Worm (Caenorhabditis elegans) whole organism, mixed stage, embryonic: ENCODE results near the gene F43C11.10.

Experiments used
- M03D4.4 ChIP-seq: sonication (generic microtip); optimal IDR thresholded peaks from 2 replicates; lab custom pipeline; 2017; ENCODE audit warnings: mild to moderate bottlenecking, missing genetic modification characterization, missing compliant biosample characterization
- bed-3 ChIP-seq: fragments of 200-800 bp; sonication (Bioruptor generic); optimal IDR thresholded peaks from 3 replicates; lab custom pipeline; 2018; ENCODE audit warnings: mild to moderate bottlenecking, missing genetic modification characterization, moderate library complexity, missing compliant biosample characterization
- ceh-39 ChIP-seq: fragments of 150-350 bp; optimal IDR thresholded peaks from 2 replicates; lab custom pipeline; 2014; ENCODE audit warnings: missing biosample characterization, missing genetic modification characterization
- ceh-43 ChIP-seq: fragments of 200-800 bp; sonication (Bioruptor generic); optimal IDR thresholded peaks from 2 replicates; lab custom pipeline; 2018; ENCODE audit warnings: mild to moderate bottlenecking, missing genetic modification characterization, moderate library complexity, missing compliant biosample characterization
- ceh-83 ChIP-seq: fragments of 200-800 bp; sonication (Bioruptor generic); optimal IDR thresholded peaks from 2 replicates; lab custom pipeline; 2018; ENCODE audit warnings: mild to moderate bottlenecking, missing genetic modification characterization, missing compliant biosample characterization
- cnd-1 ChIP-seq: fragments of 200-800 bp; sonication (Bioruptor generic); optimal IDR thresholded peaks from 2 replicates; lab custom pipeline; 2018; ENCODE audit warnings: mild to moderate bottlenecking, missing genetic modification characterization, missing compliant biosample characterization
- drap-1 ChIP-seq: fragments of 200-800 bp; sonication (Bioruptor generic); optimal IDR thresholded peaks from 3 replicates; lab custom pipeline; 2018; ENCODE audit warnings: mild to moderate bottlenecking, missing genetic modification characterization, missing compliant biosample characterization
- elt-1 ChIP-seq: sonication (generic microtip); optimal IDR thresholded peaks from 2 replicates; lab custom pipeline; 2017; ENCODE audit warnings: missing genetic modification characterization, mild to moderate bottlenecking, missing compliant biosample characterization, antibody characterized with exemption, moderate library complexity, borderline replicate concordance; ENCODE audit not compliant: insufficient read depth
- flh-1 ChIP-seq: fragments of 200-800 bp; sonication (Bioruptor generic); optimal IDR thresholded peaks from 2 replicates; lab custom pipeline; 2018; ENCODE audit warnings: mild to moderate bottlenecking, missing genetic modification characterization, moderate library complexity, missing compliant biosample characterization
- lin-13 ChIP-seq: fragments of 150-350 bp; optimal IDR thresholded peaks from 2 replicates; lab custom pipeline; 2014; ENCODE audit warnings: missing biosample characterization, missing genetic modification characterization
- lin-32 ChIP-seq: fragments of 200-800 bp; sonication (Bioruptor generic); optimal IDR thresholded peaks from 2 replicates; lab custom pipeline; 2018; ENCODE audit warnings: mild to moderate bottlenecking, missing genetic modification characterization, missing compliant biosample characterization
- lsy-2 ChIP-seq: fragments of 150-350 bp; optimal IDR thresholded peaks from 2 replicates; lab custom pipeline; 2014; ENCODE audit warnings: missing biosample characterization, missing genetic modification characterization
- mep-1 ChIP-seq: fragments of 150-350 bp; optimal IDR thresholded peaks from 2 replicates; lab custom pipeline; 2017; ENCODE audit warnings: missing biosample characterization, missing genetic modification reagents, missing genetic modification characterization, inconsistent platforms
- mls-2 ChIP-seq: sonication (generic microtip); optimal IDR thresholded peaks from 2 replicates; lab custom pipeline; 2016; ENCODE audit warnings: mild to moderate bottlenecking, missing genetic modification characterization, moderate library complexity, missing compliant biosample characterization
- nhr-12 ChIP-seq: fragments of 150-350 bp; optimal IDR thresholded peaks from 2 replicates; lab custom pipeline; 2014; ENCODE audit warnings: missing biosample characterization, missing genetic modification characterization
- nhr-2 ChIP-seq: fragments of 150-350 bp; optimal IDR thresholded peaks from 2 replicates; lab custom pipeline; 2014; ENCODE audit warnings: missing biosample characterization, missing genetic modification characterization
- nhr-237 ChIP-seq: fragments of 150-350 bp; optimal IDR thresholded peaks from 2 replicates; lab custom pipeline; 2014; ENCODE audit warnings: missing biosample characterization, missing genetic modification characterization
- nhr-28 ChIP-seq: fragments of 150-350 bp; optimal IDR thresholded peaks from 2 replicates; lab custom pipeline; 2014; ENCODE audit warnings: missing biosample characterization, missing genetic modification characterization
- nhr-76 ChIP-seq: sonication (generic microtip); optimal IDR thresholded peaks from 2 replicates; lab custom pipeline; 2017; ENCODE audit warnings: missing biosample characterization, missing genetic modification characterization
- pha-4 ChIP-seq: fragments of 150-350 bp; optimal IDR thresholded peaks from 2 replicates; lab custom pipeline; 2018; ENCODE audit warnings: missing biosample characterization, missing genetic modification reagents, missing genetic modification characterization
- sem-2 ChIP-seq: fragments of 200-800 bp; sonication (Bioruptor generic); optimal IDR thresholded peaks from 2 replicates; lab custom pipeline; 2018; ENCODE audit warnings: mild to moderate bottlenecking, missing genetic modification characterization, missing compliant biosample characterization
- snpc-4 ChIP-seq: fragments of 150-350 bp; optimal IDR thresholded peaks from 2 replicates; lab custom pipeline; 2014; ENCODE audit warnings: missing biosample characterization, missing genetic modification characterization
- sptf-1 ChIP-seq: sonication (generic microtip); optimal IDR thresholded peaks from 2 replicates; lab custom pipeline; 2017; ENCODE audit warnings: mild to moderate bottlenecking, missing genetic modification characterization, moderate library complexity, missing compliant biosample characterization
- tbx-8 ChIP-seq: fragments of 200-800 bp; sonication (Bioruptor generic); optimal IDR thresholded peaks from 2 replicates; lab custom pipeline; 2018; ENCODE audit warnings: mild to moderate bottlenecking, missing genetic modification characterization, moderate library complexity, missing compliant biosample characterization
- unc-120 ChIP-seq: sonication (generic microtip); optimal IDR thresholded peaks from 2 replicates; lab custom pipeline; 2017; ENCODE audit warnings: missing genetic modification characterization, missing compliant biosample characterization; ENCODE audit not compliant: poor library complexity, severe bottlenecking
- unc-39 ChIP-seq: fragments of 150-350 bp; optimal IDR thresholded peaks from 2 replicates; lab custom pipeline; 2014; ENCODE audit warnings: missing biosample characterization, missing genetic modification characterization
- unc-62 ChIP-seq: fragments of 150-350 bp; optimal IDR thresholded peaks from 2 replicates; lab custom pipeline; 2014; ENCODE audit warnings: missing biosample characterization, missing genetic modification reagents, missing genetic modification characterization
- zip-8 ChIP-seq: fragments of 150-350 bp; optimal IDR thresholded peaks from 2 replicates; lab custom pipeline; 2014; ENCODE audit warnings: missing biosample characterization, missing genetic modification characterization
- ztf-11 ChIP-seq: fragments of 150-350 bp; optimal IDR thresholded peaks from 2 replicates; lab custom pipeline; 2014; ENCODE audit warnings: missing biosample characterization, missing genetic modification characterization

F43C11.10 gene

ce11 chrII:2312747-2313146, 39.7 kb downstream of the F43C11.10 start, which contains the start of the genes trim-21 and B0281.1:
Gene trim-21 (minus strand): TSS chrII:2312847.
Gene B0281.1 (plus strand): TSS chrII:2313067.
- TF ChIP-seq sem-2 (GFP tag; lab: Kevin White, UChicago) (no peak), mep-1 (no peak), nhr-237 (tag; lab: Kevin White, UChicago) (no peak)

ce11 chrII:2306741-2307140, 45.7 kb downstream of the F43C11.10 start, which contains the start of gene B0281.3:
Gene B0281.3 (plus strand): TSS chrII:2307041.
- TF ChIP-seq snpc-4: no peak
- no peak for TF ChIP-seq lin-13
- no peak for TF ChIP-seq zip-8
- TF ChIP-seq lin-32 (GFP tag; lab: Kevin White, UChicago): no peak
- no peak for TF ChIP-seq unc-39
- no peak for TF ChIP-seq cnd-1 (tag; lab: Kevin White, UChicago)
- no peak for TF ChIP-seq nhr-76 (tag; lab: Kevin White, UChicago)
- TF ChIP-seq elt-1: no peak
- no peak for TF ChIP-seq nhr-237 (tag; lab: Kevin White, UChicago)
- TF ChIP-seq sptf-1 (tag; lab: Kevin White, UChicago): no peak
- no peak for TF ChIP-seq M03D4.4 (tag; lab: Kevin White, UChicago)
- no peak for TF ChIP-seq flh-1
- no peak for TF ChIP-seq ceh-43
- TF ChIP-seq unc-120 (tag; lab: Kevin White, UChicago): no peak
- no peak for TF ChIP-seq bed-3 (GFP tag; lab: Kevin White, UChicago)
- TF ChIP-seq, all 35 proteins: peak for 0

ce11 chrII:2305507-2305906, 46.9 kb downstream of the F43C11.10 start:
- no peak for TF ChIP-seq tbx-8 (GFP tag; lab: Kevin White, UChicago)
- TF ChIP-seq nhr-28 (tag; lab: Kevin White, UChicago): no peak
- no peak for TF ChIP-seq pha-4 (tag; lab: Kevin White, UChicago)
- no peak for TF ChIP-seq nhr-2 (tag; lab: Kevin White, UChicago)
- no peak for TF ChIP-seq unc-62 (GFP tag; lab: Kevin White, UChicago)
- TF ChIP-seq bed-3 (GFP tag; lab: Kevin White, UChicago): no peak
- no peak for TF ChIP-seq snpc-4
- TF ChIP-seq lin-13: no peak
- no peak for TF ChIP-seq cnd-1 (tag; lab: Kevin White, UChicago)
- no peak for TF ChIP-seq ztf-11 (tag; lab: Kevin White, UChicago)
- no peak for TF ChIP-seq nhr-12
- no peak for TF ChIP-seq ceh-83 (GFP tag; lab: Kevin White, UChicago)
- TF ChIP-seq ceh-39 (tag; lab: Kevin White, UChicago): no peak
- TF ChIP-seq zip-8: no peak
- no peak for TF ChIP-seq unc-120 (tag; lab: Kevin White, UChicago)
- no peak for TF ChIP-seq lsy-2 (tag; lab: Kevin White, UChicago)

ce11 chrII:2304575-2304974, 47.9 kb downstream of the F43C11.10 start:
- TF ChIP-seq lin-32 (GFP tag; lab: Kevin White, UChicago) (no peak), unc-62 (GFP tag; lab: Kevin White, UChicago) (no peak), cnd-1 (tag; lab: Kevin White, UChicago) (no peak), nhr-76 (tag; lab: Kevin White, UChicago) (no peak), ztf-11 (tag; lab: Kevin White, UChicago) (no peak)
- TF ChIP-seq, all 35 proteins: peak for 0

ce11 chrII:2302330-2302729, 50.1 kb downstream of the F43C11.10 start, which contains the start of gene B0281.6:
Gene B0281.6 (minus strand): TSS chrII:2302430.
- TF ChIP-seq drap-1 (GFP tag; lab: Kevin White, UChicago) (no peak), nhr-12 (no peak), bed-3 (GFP tag; lab: Kevin White, UChicago) (no peak)

ce11 chrII:2300861-2301260, 51.6 kb downstream of the F43C11.10 start, which contains the start of gene B0281.5:
Gene B0281.5 (minus strand): TSS chrII:2300961.
- no peak for TF ChIP-seq unc-120 (tag; lab: Kevin White, UChicago)
- TF ChIP-seq mls-2: no peak
- peak; percentile 21 for TF ChIP-seq ceh-39 (tag; lab: Kevin White, UChicago)
- TF ChIP-seq nhr-2 (tag; lab: Kevin White, UChicago): peak; percentile 37
